Worm (Caenorhabditis elegans) whole organism, late embryonic: ENCODE measurements around the gene Y41D4B.14.

ENCODE experiments used
- fkh-10 ChIP-seq: fragments of 150-350 bp; optimal IDR thresholded peaks from 2 replicates; lab custom pipeline; 2014; ENCODE audit warnings: missing biosample characterization, missing genetic modification reagents, missing genetic modification characterization
- hlh-15 ChIP-seq: sonication (generic microtip); optimal IDR thresholded peaks from 2 replicates; lab custom pipeline; 2016; ENCODE audit warnings: missing genetic modification characterization, missing compliant biosample characterization
- nhr-11 ChIP-seq: fragments of 150-350 bp; optimal IDR thresholded peaks from 2 replicates; lab custom pipeline; 2014; ENCODE audit warnings: missing biosample characterization, missing genetic modification characterization
- npax-4 ChIP-seq: sonication (generic microtip); optimal IDR thresholded peaks from 2 replicates; lab custom pipeline; 2016; ENCODE audit warnings: missing genetic modification characterization, missing compliant biosample characterization
- pha-4 ChIP-seq: fragments of 150-350 bp; optimal IDR thresholded peaks from 2 replicates; lab custom pipeline; 2018; ENCODE audit warnings: missing biosample characterization, missing genetic modification reagents, missing genetic modification characterization

DNA sequence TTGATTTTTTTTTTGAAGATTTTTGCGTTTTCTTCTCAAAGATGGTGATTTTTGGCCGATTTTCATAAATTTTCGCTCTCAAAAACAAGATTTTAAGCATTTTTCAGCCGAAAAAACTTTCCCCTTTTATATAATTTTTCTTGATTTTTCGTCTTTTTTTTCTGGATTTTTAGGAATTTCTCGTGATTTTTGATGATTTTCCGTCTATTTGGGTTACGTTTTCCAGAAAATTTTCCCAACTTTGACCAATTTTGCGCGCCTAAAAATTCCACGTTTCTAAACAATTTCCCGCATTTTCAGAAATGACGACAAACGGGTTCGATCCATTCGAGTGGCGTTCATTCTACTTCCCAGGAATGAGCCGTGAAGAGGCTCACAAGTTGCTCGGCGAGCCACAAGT is 20.2 kb downstream of the Y41D4B.14 start, which contains the start of gene ced-2:
- TF ChIP-seq nhr-11 (tag; lab: Kevin White, UChicago), result no peak
- no peak for TF ChIP-seq pha-4 (tag; lab: Kevin White, UChicago)
- no peak for TF ChIP-seq hlh-15
- TF ChIP-seq fkh-10 (GFP tag; lab: Kevin White, UChicago), result no peak
- TF ChIP-seq npax-4, result no peak
